Fruit fly (Drosophila melanogaster): ENCODE data around the gene tzn.

Gene tzn

DNA sequence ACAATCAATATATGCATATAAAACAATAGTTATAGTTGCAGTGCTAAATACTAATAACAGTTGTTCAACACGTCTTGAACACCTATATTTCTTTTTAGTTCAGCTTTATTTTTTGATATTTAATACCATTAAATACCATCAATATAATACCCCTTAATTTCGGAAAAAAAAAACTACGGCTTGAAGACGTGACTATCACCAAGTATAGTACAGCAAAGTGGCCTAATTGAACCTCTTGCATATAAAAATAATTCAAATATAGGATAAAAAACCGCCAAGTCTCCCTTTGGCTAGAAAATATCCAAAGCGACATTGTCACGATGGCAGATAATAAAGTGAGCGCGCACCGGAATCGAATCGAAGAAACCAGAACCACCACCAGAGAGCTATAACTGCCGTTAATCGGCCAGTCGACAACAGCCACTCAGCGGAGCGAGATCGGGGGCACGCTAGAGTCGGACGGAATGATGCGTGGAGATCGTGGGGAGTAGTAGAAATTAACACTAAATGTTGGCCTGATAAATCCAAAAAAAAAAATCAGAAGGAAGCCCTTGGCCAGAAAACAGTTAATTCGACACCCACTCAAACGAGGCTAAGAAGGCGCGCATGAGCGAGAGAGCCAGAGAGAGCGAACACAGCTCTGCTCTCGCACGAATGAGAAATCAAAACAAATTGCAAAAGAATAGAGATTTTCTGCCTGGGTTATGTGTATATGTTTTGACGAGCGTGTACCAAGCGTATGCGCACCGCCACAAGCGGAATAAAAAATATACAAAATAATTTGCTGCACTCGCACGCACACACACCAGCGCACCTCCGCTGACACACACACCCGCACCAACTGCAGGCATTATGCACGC, 13.4 kb upstream of the tzn start (continued):
- TF ChIP-seq Abd-B (GFP tag; optimal IDR thresholded peaks at IDR 0.05): peak; percentile 33
- TF ChIP-seq CG6272 (GFP tag; IDR thresholded peaks at IDR 0.05): no peak
- no peak for TF ChIP-seq chn (GFP tag; optimal IDR thresholded peaks at IDR 0.05)
- no peak for TF ChIP-seq gce (GFP tag; IDR thresholded peaks at IDR 0.05)
- TF ChIP-seq CG10431 (GFP tag; optimal IDR thresholded peaks at IDR 0.05): no peak
- TF ChIP-seq Eip74EF (GFP tag; optimal IDR thresholded peaks at IDR 0.05): peak in 1 of 2 experiments; percentile 56
- no peak for TF ChIP-seq CG4282 (GFP tag; optimal IDR thresholded peaks at IDR 0.05)
- peak; percentile 41 for TF ChIP-seq CG18619 (GFP tag; optimal IDR thresholded peaks at IDR 0.05)
- no peak for TF ChIP-seq CG10366 (GFP tag; IDR thresholded peaks at IDR 0.05)
- TF ChIP-seq HLH3B (GFP tag; IDR thresholded peaks at IDR 0.05): no peak
- peak; percentile 56 for TF ChIP-seq MTF-1 (GFP tag; optimal IDR thresholded peaks at IDR 0.05; ENCODE audit: borderline replicate concordance)
- TF ChIP-seq prd (optimal IDR thresholded peaks at IDR 0.05): no peak
- TF ChIP-seq prd (GFP tag; IDR thresholded peaks at IDR 0.05): peak; percentile 47; the same call in 2 of the 3 replicates
- TF ChIP-seq cg (GFP tag; optimal IDR thresholded peaks at IDR 0.05): peak; percentile 62
- no peak for TF ChIP-seq gfzf (GFP tag; optimal IDR thresholded peaks at IDR 0.05)
- TF ChIP-seq CG2120 (GFP tag; optimal IDR thresholded peaks at IDR 0.05): peak; percentile 51
- peak; percentile 39 for TF ChIP-seq trem (tag; optimal IDR thresholded peaks at IDR 0.05)
- TF ChIP-seq CG7839 (tag; optimal IDR thresholded peaks at IDR 0.05): peak; percentile 50
- no peak for TF ChIP-seq CG31224 (GFP tag; IDR thresholded peaks at IDR 0.05)
- no peak for TF ChIP-seq CG6254 (GFP tag; optimal IDR thresholded peaks at IDR 0.05)
- TF ChIP-seq Hr78 (GFP tag; optimal IDR thresholded peaks at IDR 0.05): no peak
- TF ChIP-seq Pdp1 (GFP tag; optimal IDR thresholded peaks at IDR 0.05): peak; percentile 4 to 65
- peak; percentile 42 for TF ChIP-seq Dref (GFP tag; IDR thresholded peaks at IDR 0.05)
- TF ChIP-seq sisA (GFP tag; IDR thresholded peaks at IDR 0.05): no peak
- no peak for TF ChIP-seq cas (GFP tag; IDR thresholded peaks at IDR 0.05)
- TF ChIP-seq oc (tag; optimal IDR thresholded peaks at IDR 0.05): peak; percentile 26
- TF ChIP-seq MBD-R2 (GFP tag; IDR thresholded peaks at IDR 0.05): 0 out of 2 replicates have a peak, but pooled peaks have one; percentile 35
- no peak for TF ChIP-seq CG17568 (GFP tag; optimal IDR thresholded peaks at IDR 0.05)
- no peak for TF ChIP-seq CG1792 (GFP tag; optimal IDR thresholded peaks at IDR 0.05)
- no peak for TF ChIP-seq Dp (GFP tag; optimal IDR thresholded peaks at IDR 0.05)
- no peak for TF ChIP-seq CG6175 (GFP tag; IDR thresholded peaks at IDR 0.05)
- TF ChIP-seq Camta (GFP tag; optimal IDR thresholded peaks at IDR 0.05): no peak
- peak; percentile 75 for TF ChIP-seq mirr (GFP tag; optimal IDR thresholded peaks at IDR 0.05)
- no peak for TF ChIP-seq Optix (GFP tag; IDR thresholded peaks at IDR 0.05)
- no peak for TF ChIP-seq ham (GFP tag; IDR thresholded peaks at IDR 0.05)
- peak; percentile 23; the same call in 1 of the 3 replicates for TF ChIP-seq CG16813 (GFP tag; IDR thresholded peaks at IDR 0.05; ENCODE audit: partially characterized antibody)
- TF ChIP-seq CG18476 (GFP tag; optimal IDR thresholded peaks at IDR 0.05): peak; percentile 17
- no peak for TF ChIP-seq hth (optimal IDR thresholded peaks at IDR 0.05)
- TF ChIP-seq lab (GFP tag; optimal IDR thresholded peaks at IDR 0.05): peak; percentile 70
- TF ChIP-seq CG14860 (GFP tag; IDR thresholded peaks at IDR 0.05; ENCODE audit: partially characterized antibody): no peak
- TF ChIP-seq CG1233 (GFP tag; optimal IDR thresholded peaks at IDR 0.05): peak; percentile 7
- TF ChIP-seq CG9609 (GFP tag; optimal IDR thresholded peaks at IDR 0.05): no peak
- TF ChIP-seq ind (GFP tag; optimal IDR thresholded peaks at IDR 0.05): no peak
- no peak for TF ChIP-seq Sox102F (GFP tag; optimal IDR thresholded peaks at IDR 0.05)
- peak; percentile 6 for TF ChIP-seq corto (GFP tag; optimal IDR thresholded peaks at IDR 0.05)
- TF ChIP-seq CG1647 (GFP tag; optimal IDR thresholded peaks at IDR 0.05): no peak
- no peak for TF ChIP-seq tio (GFP tag; optimal IDR thresholded peaks at IDR 0.05)
- TF ChIP-seq CG18262 (tag; optimal IDR thresholded peaks at IDR 0.05): peak; percentile 67
- no peak for TF ChIP-seq CG33213 (GFP tag; optimal IDR thresholded peaks at IDR 0.05)
